Worm (Caenorhabditis elegans) whole organism, L4/young adult: Measurements from ENCODE around the gene chtb-3.

Experiments used
- dao-5 ChIP-seq: sonication (generic microtip); optimal IDR thresholded peaks from 2 replicates; lab custom pipeline; 2016; ENCODE audit warnings: missing genotype, missing genetic modification characterization, moderate library complexity, missing compliant biosample characterization
- him-1 ChIP-seq: sonication (generic microtip); optimal IDR thresholded peaks from 2 replicates; lab custom pipeline; 2016; ENCODE audit warnings: missing genotype, missing genetic modification reagents, missing genetic modification characterization, missing compliant biosample characterization

DNA sequence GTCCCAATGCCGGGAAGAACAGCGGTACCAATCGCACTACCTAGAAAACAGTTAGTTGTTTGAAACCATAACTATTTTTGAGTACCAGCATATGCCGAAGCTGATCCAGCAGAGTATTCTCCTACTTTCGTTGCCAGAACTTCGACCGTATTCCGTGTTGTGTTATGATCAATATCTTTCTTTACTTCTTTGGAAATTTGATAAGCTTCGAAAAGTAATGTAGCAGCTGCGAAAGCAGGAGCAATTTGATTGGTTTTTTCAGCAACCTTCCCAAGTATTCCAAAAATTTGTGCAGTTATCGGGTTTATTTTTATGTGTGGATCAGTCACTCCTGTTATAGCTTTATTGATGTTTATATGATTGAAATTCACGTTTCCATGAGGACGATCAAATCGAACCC is 40.6 kb upstream of the chtb-3 start:
- TF ChIP-seq him-1 (tag; lab: Kevin White, UChicago): no peak
- TF ChIP-seq dao-5 (tag; lab: Kevin White, UChicago): no peak
